Worm (Caenorhabditis elegans): ENCODE results near the gene tsg-101.

DNA sequence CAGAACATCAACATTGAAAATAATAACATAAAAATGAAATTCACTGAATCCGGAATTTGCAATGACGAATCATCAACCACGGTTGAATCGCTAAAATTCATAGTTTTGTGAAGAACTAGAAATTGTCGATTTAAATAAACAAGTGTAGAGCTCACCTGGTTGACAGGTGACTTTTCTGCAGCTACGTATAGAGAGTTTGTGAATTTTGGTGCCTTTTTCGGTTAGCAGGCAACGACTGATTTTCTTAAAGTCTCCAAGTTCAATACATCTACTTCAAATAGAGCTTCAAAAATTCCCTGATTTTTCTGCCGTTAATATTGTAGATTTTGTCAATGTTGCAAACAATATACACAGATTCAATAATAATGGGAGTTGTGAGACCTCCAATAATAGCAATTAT is 37.2 kb downstream of the tsg-101 start, which contains the start of gene srz-69:
- TF ChIP-seq flt-1 (GFP tag; IDR thresholded peaks at IDR 0.05) (no peak), tab-1 (GFP tag; IDR thresholded peaks at IDR 0.05) (no peak), ztf-23 (GFP tag; IDR thresholded peaks at IDR 0.05) (no peak), T22C8.4 (GFP tag; IDR thresholded peaks at IDR 0.05) (no peak), ref-1 (GFP tag; conservative IDR thresholded peaks at IDR 0.05) (no peak), ztf-29 (GFP tag; IDR thresholded peaks at IDR 0.05) (no peak), cog-1 (tag; optimal IDR thresholded peaks at IDR 0.05) (no peak)
